Fruit fly (Drosophila melanogaster) whole organism, embryonic: Measurements from ENCODE around the gene CG4074.

Experiments used
- B-H1 ChIP-seq: fragments of 200-800 bp; sonication (Bioruptor generic); IDR thresholded peaks from 3 replicates; pipeline ENCODE4 v1.3.6; 2022; ENCODE audit warnings: missing biosample characterization, missing genetic modification characterization
- BEAF-32 ChIP-seq: fragments of 200-800 bp; sonication (Bioruptor generic); optimal IDR thresholded peaks from 3 replicates; lab custom pipeline; 2017; ENCODE audit warnings: missing biosample characterization, missing genetic modification characterization, mild to moderate bottlenecking, moderate library complexity, missing genetic modification reagents
- Blimp-1 ChIP-seq: fragments of 200-800 bp; sonication (Bioruptor generic); optimal IDR thresholded peaks from 3 replicates; lab custom pipeline; 2018; ENCODE audit warnings: missing biosample characterization, missing genetic modification characterization, mild to moderate bottlenecking, moderate library complexity, missing genetic modification reagents
- C15 ChIP-seq: fragments of 200-800 bp; sonication (Bioruptor generic); IDR thresholded peaks from 3 replicates; pipeline ENCODE4 v1.3.6; 2022; ENCODE audit warnings: missing biosample characterization, missing genetic modification characterization
- CG10462 ChIP-seq: fragments of 200-800 bp; sonication (Bioruptor generic); optimal IDR thresholded peaks from 2 replicates; lab custom pipeline; 2016; ENCODE audit warnings: missing biosample characterization, missing genetic modification characterization
- CG12744 ChIP-seq: fragments of 200-800 bp; sonication (Bioruptor generic); optimal IDR thresholded peaks from 2 replicates; lab custom pipeline; 2016; ENCODE audit warnings: missing biosample characterization, missing genetic modification characterization
- CG13287 ChIP-seq: fragments of 200-800 bp; sonication (Bioruptor generic); IDR thresholded peaks from 2 replicates; pipeline ENCODE4 v1.3.6; 2022; ENCODE audit warnings: missing biosample characterization, missing genetic modification characterization; ENCODE audit not compliant: partially characterized antibody
- CG13296 ChIP-seq: fragments of 200-800 bp; sonication (Bioruptor generic); optimal IDR thresholded peaks from 3 replicates; lab custom pipeline; 2018; ENCODE audit warnings: missing biosample characterization, mild to moderate bottlenecking, missing genetic modification characterization
- CG17186 ChIP-seq: fragments of 200-800 bp; sonication (Bioruptor generic); optimal IDR thresholded peaks from 3 replicates; lab custom pipeline; 2017; ENCODE audit warnings: missing biosample characterization, missing genetic modification reagents, missing genetic modification characterization
- CG17802 ChIP-seq: fragments of 200-800 bp; sonication (Bioruptor generic); optimal IDR thresholded peaks from 2 replicates; lab custom pipeline; 2018; ENCODE audit warnings: missing biosample characterization, mild to moderate bottlenecking, missing genetic modification characterization, moderate library complexity
- CG17829 ChIP-seq: fragments of 200-800 bp; optimal IDR thresholded peaks from 2 replicates; lab custom pipeline; 2019; ENCODE audit warnings: missing biosample characterization, mild to moderate bottlenecking, missing genetic modification characterization, moderate library complexity
- CG18011 ChIP-seq: fragments of 200-800 bp; sonication (Bioruptor generic); optimal IDR thresholded peaks from 2 replicates; lab custom pipeline; 2017; ENCODE audit warnings: missing biosample characterization, missing genetic modification characterization, mild to moderate bottlenecking, moderate library complexity, missing genotype
- CG18599 ChIP-seq: fragments of 200-800 bp; sonication (Bioruptor generic); optimal IDR thresholded peaks from 3 replicates; lab custom pipeline; 2017; ENCODE audit warnings: missing biosample characterization, missing genetic modification characterization, mild to moderate bottlenecking, moderate library complexity, missing genetic modification reagents
- CG30020 ChIP-seq: fragments of 200-800 bp; optimal IDR thresholded peaks from 2 replicates; lab custom pipeline; 2019; ENCODE audit warnings: missing biosample characterization, mild to moderate bottlenecking, missing genetic modification characterization, moderate library complexity
- CG31224 ChIP-seq: fragments of 200-800 bp; sonication (Bioruptor generic); IDR thresholded peaks from 2 replicates; pipeline ENCODE4 v1.3.6; 2022; ENCODE audit warnings: missing biosample characterization, missing genetic modification characterization
- CG3163 ChIP-seq: fragments of 200-800 bp; sonication (Bioruptor generic); optimal IDR thresholded peaks from 3 replicates; lab custom pipeline; 2016; ENCODE audit warnings: missing biosample characterization, missing genetic modification characterization
- CG33213 ChIP-seq: fragments of 200-800 bp; sonication (Bioruptor generic); optimal IDR thresholded peaks from 3 replicates; lab custom pipeline; 2016; ENCODE audit warnings: missing biosample characterization, missing genetic modification characterization
- CG42726 ChIP-seq: fragments of 200-800 bp; sonication (Bioruptor generic); IDR thresholded peaks from 2 replicates; pipeline ENCODE4 v1.3.6; 2022; ENCODE audit warnings: missing biosample characterization, missing genetic modification characterization; ENCODE audit not compliant: partially characterized antibody
- CG4424 ChIP-seq: fragments of 200-800 bp; sonication (Bioruptor generic); optimal IDR thresholded peaks from 3 replicates; lab custom pipeline; 2016; ENCODE audit warnings: missing biosample characterization, missing genetic modification characterization
- CG6791 ChIP-seq: fragments of 200-800 bp; sonication (Bioruptor generic); IDR thresholded peaks from 3 replicates; pipeline ENCODE4 v1.3.6; 2022; ENCODE audit warnings: missing biosample characterization, missing genetic modification characterization; ENCODE audit not compliant: partially characterized antibody
- CG9797 ChIP-seq: fragments of 200-800 bp; sonication (Bioruptor generic); optimal IDR thresholded peaks from 3 replicates; lab custom pipeline; 2018; ENCODE audit warnings: missing biosample characterization, mild to moderate bottlenecking, missing genetic modification characterization
- E2f2 ChIP-seq: fragments of 200-800 bp; sonication (Bioruptor generic); IDR thresholded peaks from 2 replicates; pipeline ENCODE4 v1.3.6; 2022; ENCODE audit warnings: missing biosample characterization, missing genetic modification characterization
- Hand ChIP-seq: fragments of 200-800 bp; sonication (Bioruptor generic); optimal IDR thresholded peaks from 2 replicates; lab custom pipeline; 2017; ENCODE audit warnings: mild to moderate bottlenecking, missing biosample characterization, missing genetic modification reagents, missing genetic modification characterization
- MESR4 ChIP-seq: fragments of 200-800 bp; sonication (Bioruptor generic); optimal IDR thresholded peaks from 2 replicates; lab custom pipeline; 2018; ENCODE audit warnings: missing biosample characterization, mild to moderate bottlenecking, missing genetic modification characterization, moderate library complexity
- Max ChIP-seq: fragments of 200-800 bp; sonication (Bioruptor generic); optimal IDR thresholded peaks from 2 replicates; lab custom pipeline; 2016; ENCODE audit warnings: missing biosample characterization, mild to moderate bottlenecking, missing genetic modification characterization
- Myb ChIP-seq: fragments of 200-800 bp; sonication (Bioruptor generic); optimal IDR thresholded peaks from 2 replicates; lab custom pipeline; 2016; ENCODE audit warnings: missing biosample characterization, missing genetic modification characterization
- Opbp ChIP-seq: fragments of 200-800 bp; sonication (Bioruptor generic); IDR thresholded peaks from 3 replicates; pipeline ENCODE4 v1.3.6; 2022; ENCODE audit warnings: missing biosample characterization, missing genetic modification characterization; ENCODE audit not compliant: partially characterized antibody
- Scr ChIP-seq: fragments of 200-800 bp; sonication (Bioruptor generic); IDR thresholded peaks from 2 replicates; pipeline ENCODE4 v1.3.6; 2022; ENCODE audit warnings: missing biosample characterization, missing genetic modification characterization; ENCODE audit not compliant: partially characterized antibody
- Side ChIP-seq: fragments of 200-800 bp; sonication (Bioruptor generic); optimal IDR thresholded peaks from 2 replicates; lab custom pipeline; 2016; ENCODE audit warnings: missing biosample characterization, missing genetic modification characterization
- YL-1 ChIP-seq: fragments of 200-800 bp; sonication (Bioruptor generic); optimal IDR thresholded peaks from 3 replicates; lab custom pipeline; 2017; ENCODE audit warnings: missing biosample characterization, mild to moderate bottlenecking, missing genetic modification characterization
- abd-A ChIP-seq: fragments of 200-800 bp; sonication (Bioruptor generic); optimal IDR thresholded peaks from 3 replicates; lab custom pipeline; 2019; ENCODE audit warnings: missing biosample characterization, mild to moderate bottlenecking, missing genetic modification characterization, moderate library complexity
- amos ChIP-seq: fragments of 200-800 bp; sonication (Bioruptor generic); IDR thresholded peaks from 2 replicates; pipeline ENCODE4 v1.3.6; 2022; ENCODE audit warnings: missing biosample characterization, missing genetic modification characterization; ENCODE audit not compliant: partially characterized antibody
- ap ChIP-seq: fragments of 200-800 bp; sonication (Bioruptor generic); IDR thresholded peaks from 2 replicates; pipeline ENCODE4 v1.3.6; 2022; ENCODE audit warnings: missing biosample characterization, missing genetic modification characterization
- bab2 ChIP-seq: fragments of 200-800 bp; sonication (Bioruptor generic); optimal IDR thresholded peaks from 2 replicates; lab custom pipeline; 2016; ENCODE audit warnings: missing biosample characterization, missing genetic modification characterization
- corto ChIP-seq: fragments of 200-800 bp; sonication (Bioruptor generic); optimal IDR thresholded peaks from 2 replicates; lab custom pipeline; 2016; ENCODE audit warnings: missing biosample characterization, mild to moderate bottlenecking, missing genetic modification characterization, moderate library complexity
- dmrt11E ChIP-seq: fragments of 200-800 bp; sonication (Bioruptor generic); optimal IDR thresholded peaks from 3 replicates; lab custom pipeline; 2018; ENCODE audit warnings: missing biosample characterization, mild to moderate bottlenecking, missing genetic modification characterization, moderate library complexity
- emc ChIP-seq: fragments of 200-800 bp; sonication (Bioruptor generic); optimal IDR thresholded peaks from 2 replicates; lab custom pipeline; 2016; ENCODE audit warnings: missing biosample characterization, missing genetic modification characterization
- fd96Cb ChIP-seq: fragments of 200-800 bp; sonication (Bioruptor generic); optimal IDR thresholded peaks from 2 replicates; lab custom pipeline; 2018; ENCODE audit warnings: missing biosample characterization, mild to moderate bottlenecking, missing genetic modification characterization, moderate library complexity
- gro ChIP-seq: fragments of 200-800 bp; sonication (Bioruptor generic); optimal IDR thresholded peaks from 2 replicates; lab custom pipeline; 2016; ENCODE audit warnings: missing biosample characterization, missing genetic modification characterization
- knrl ChIP-seq: fragments of 200-800 bp; sonication (Bioruptor generic); IDR thresholded peaks from 3 replicates; pipeline ENCODE4 v1.3.6; 2022; ENCODE audit warnings: missing biosample characterization, missing genetic modification characterization; ENCODE audit not compliant: partially characterized antibody
- lbe ChIP-seq: fragments of 200-800 bp; sonication (Bioruptor generic); optimal IDR thresholded peaks from 2 replicates; lab custom pipeline; 2016; ENCODE audit warnings: missing biosample characterization, mild to moderate bottlenecking, missing genetic modification characterization
- nerfin-1 ChIP-seq: fragments of 200-800 bp; sonication (Bioruptor generic); optimal IDR thresholded peaks from 3 replicates; lab custom pipeline; 2019; ENCODE audit warnings: missing biosample characterization, mild to moderate bottlenecking, missing genetic modification characterization, moderate library complexity
- onecut ChIP-seq: fragments of 200-800 bp; sonication (Bioruptor generic); IDR thresholded peaks from 2 replicates; pipeline ENCODE4 v1.3.6; 2022; ENCODE audit warnings: missing biosample characterization, missing genetic modification characterization
- pan ChIP-seq, 4 experiments: fragments of >200 bp in 3 of 4; fragments of 200-800 bp in 1 of 4; sonication (Bioruptor generic) in 1 of 4; optimal IDR thresholded peaks in 3 of 4; IDR thresholded peaks in 1 of 4; 2 replicates each; pipeline versions ENCODE4 v1.3.6 to Lab custom; 2017 to 2022; ENCODE audit warnings: missing biosample characterization in 2 of 4, missing genetic modification characterization in 2 of 4, mixed read lengths in 1 of 4
- pzg ChIP-seq: fragments of 200-800 bp; sonication (Bioruptor generic); optimal IDR thresholded peaks from 3 replicates; lab custom pipeline; 2018; ENCODE audit warnings: missing biosample characterization, mild to moderate bottlenecking, missing genetic modification characterization, moderate library complexity
- slp2 ChIP-seq: fragments of 200-800 bp; sonication (Bioruptor generic); optimal IDR thresholded peaks from 2 replicates; lab custom pipeline; 2016; ENCODE audit warnings: missing biosample characterization, missing genetic modification characterization
- sr ChIP-seq: fragments of 200-800 bp; sonication (Bioruptor generic); IDR thresholded peaks from 3 replicates; pipeline ENCODE4 v1.3.6; 2022; ENCODE audit warnings: missing biosample characterization, missing genetic modification characterization
- trem ChIP-seq: fragments of 200-800 bp; optimal IDR thresholded peaks from 3 replicates; lab custom pipeline; 2019; ENCODE audit warnings: missing biosample characterization, mild to moderate bottlenecking, missing genetic modification characterization, moderate library complexity
- twi ChIP-seq: fragments of 200-800 bp; optimal IDR thresholded peaks from 2 replicates; lab custom pipeline; 2019; ENCODE audit warnings: missing biosample characterization, mild to moderate bottlenecking, missing genetic modification characterization, moderate library complexity

Gene CG4074

dm6 chr3L:20800208-20800607 lies 30.9 kb upstream of the CG4074 start, which contains the start of gene Spc105R (continued):
- no peak for TF ChIP-seq CG18599 (GFP tag; lab: Kevin White, UChicago)
- TF ChIP-seq CG33213: peak; percentile 73
- no peak for TF ChIP-seq corto (GFP tag; lab: Kevin White, UChicago)
- no peak for TF ChIP-seq lbe
- TF ChIP-seq ap (GFP tag; lab: Robert Waterston, UW): no peak
- TF ChIP-seq CG6791 (GFP tag; lab: Robert Waterston, UW): peak; percentile 43; the same call in 2 of the 3 replicates
- TF ChIP-seq CG4424 (GFP tag; lab: Kevin White, UChicago): no peak
- peak; percentile 56; the same call in 1 of the 2 replicates for TF ChIP-seq CG13287 (GFP tag; lab: Robert Waterston, UW)
- no peak for TF ChIP-seq onecut
- no peak for TF ChIP-seq sr
- no peak for TF ChIP-seq fd96Cb (tag; lab: Kevin White, UChicago)
- TF ChIP-seq Hand: no peak
- TF ChIP-seq BEAF-32 (GFP tag; lab: Kevin White, UChicago): peak; percentile 55
- peak; percentile 57; the same call in 1 of the 3 replicates for TF ChIP-seq Opbp (GFP tag; lab: Robert Waterston, UW)
- TF ChIP-seq CG30020 (tag; lab: Kevin White, UChicago): no peak
- TF ChIP-seq nerfin-1 (tag; lab: Kevin White, UChicago): no peak
- TF ChIP-seq bab2 (GFP tag; lab: Kevin White, UChicago): no peak
- TF ChIP-seq abd-A (tag; lab: Kevin White, UChicago): no peak
- peak; percentile 26 for TF ChIP-seq CG17829 (tag; lab: Kevin White, UChicago)
- 0 out of 3 replicates have a peak, but pooled peaks have one; percentile 12 for TF ChIP-seq knrl (GFP tag; lab: Robert Waterston, UW)
- no peak for TF ChIP-seq CG17802 (tag; lab: Kevin White, UChicago)
- peak; percentile 41 for TF ChIP-seq MESR4 (GFP tag; lab: Kevin White, UChicago)
- no peak for TF ChIP-seq CG18011
- TF ChIP-seq CG12744: no peak
- TF ChIP-seq gro: no peak
- no peak for TF ChIP-seq dmrt11E (tag; lab: Kevin White, UChicago)
- TF ChIP-seq CG42726 (GFP tag; lab: Robert Waterston, UW): no peak
- TF ChIP-seq Blimp-1 (GFP tag; lab: Kevin White, UChicago): no peak
- no peak for TF ChIP-seq Max (GFP tag; lab: Kevin White, UChicago)
- TF ChIP-seq trem (tag; lab: Kevin White, UChicago): peak; percentile 76
- no peak for TF ChIP-seq C15 (GFP tag; lab: Robert Waterston, UW)
- peak; percentile 99 for TF ChIP-seq Myb (GFP tag; lab: Kevin White, UChicago)
- peak; percentile 76 for TF ChIP-seq pzg (GFP tag; lab: Kevin White, UChicago)
- TF ChIP-seq pan (optimal IDR thresholded peaks at IDR 0.05; lab: Kevin White, UChicago): no peak
- no peak for TF ChIP-seq pan (GFP tag; optimal IDR thresholded peaks at IDR 0.05 in 1 of 2, IDR thresholded peaks at IDR 0.05 in 1 of 2)
- TF ChIP-seq CG10462 (GFP tag; lab: Kevin White, UChicago): no peak
- peak; percentile 82 for TF ChIP-seq CG9797 (GFP tag; lab: Kevin White, UChicago)
- TF ChIP-seq slp2 (GFP tag; lab: Kevin White, UChicago): no peak
- TF ChIP-seq Side (GFP tag; lab: Kevin White, UChicago): no peak
- TF ChIP-seq YL-1 (GFP tag; lab: Kevin White, UChicago): peak; percentile 54
- TF ChIP-seq amos (GFP tag; lab: Robert Waterston, UW): peak; percentile 31; the same call in 1 of the 2 replicates
- no peak for TF ChIP-seq CG3163 (GFP tag; lab: Kevin White, UChicago)
- TF ChIP-seq B-H1 (GFP tag; lab: Robert Waterston, UW): no peak
- TF ChIP-seq emc (GFP tag; lab: Kevin White, UChicago): no peak
- no peak for TF ChIP-seq CG31224 (GFP tag; lab: Robert Waterston, UW)
- peak; percentile 39 for TF ChIP-seq Scr (GFP tag; lab: Robert Waterston, UW)
- TF ChIP-seq E2f2 (GFP tag; lab: Robert Waterston, UW): peak; percentile 90
- peak; percentile 9 for TF ChIP-seq CG17186
- no peak for TF ChIP-seq twi (tag; lab: Kevin White, UChicago)
- no peak for TF ChIP-seq CG13296 (GFP tag; lab: Kevin White, UChicago)
